Fruit fly (Drosophila melanogaster) whole organism, embryonic: ENCODE data around the gene CG14668.

ENCODE experiments used
- Ada2b ChIP-seq: fragments of 200-800 bp; sonication (Bioruptor generic); IDR thresholded peaks from 2 replicates; pipeline ENCODE4 v1.3.6; 2022; ENCODE audit warnings: missing biosample characterization, missing genetic modification characterization
- Aef1 ChIP-seq: fragments of 200-800 bp; sonication (Bioruptor generic); IDR thresholded peaks from 3 replicates; pipeline ENCODE4 v1.3.6; 2022; ENCODE audit warnings: missing biosample characterization, missing genetic modification characterization
- B-H2 ChIP-seq: fragments of 200-800 bp; sonication (Bioruptor generic); optimal IDR thresholded peaks from 2 replicates; lab custom pipeline; 2018; ENCODE audit warnings: missing biosample characterization, mild to moderate bottlenecking, missing genetic modification characterization
- CG10959 ChIP-seq: fragments of 200-800 bp; sonication (Bioruptor generic); IDR thresholded peaks from 2 replicates; pipeline ENCODE4 v1.3.6; 2022; ENCODE audit warnings: missing biosample characterization, missing genetic modification characterization
- CG12659 ChIP-seq: fragments of 200-800 bp; sonication (Bioruptor generic); optimal IDR thresholded peaks from 3 replicates; lab custom pipeline; 2017; ENCODE audit warnings: mild to moderate bottlenecking, missing biosample characterization, missing genetic modification reagents, missing genetic modification characterization
- CG12942 ChIP-seq: fragments of 200-800 bp; sonication (Bioruptor generic); optimal IDR thresholded peaks from 3 replicates; lab custom pipeline; 2016; ENCODE audit warnings: missing biosample characterization, missing genetic modification characterization
- CG13424 ChIP-seq: fragments of 200-800 bp; sonication (Bioruptor generic); optimal IDR thresholded peaks from 2 replicates; lab custom pipeline; 2019; ENCODE audit warnings: missing biosample characterization, mild to moderate bottlenecking, missing genetic modification characterization, moderate library complexity
- CG1603 ChIP-seq: fragments of 200-800 bp; sonication (Bioruptor generic); optimal IDR thresholded peaks from 2 replicates; lab custom pipeline; 2019; ENCODE audit warnings: missing biosample characterization, mild to moderate bottlenecking, missing genetic modification characterization, moderate library complexity
- CG17328 ChIP-seq: fragments of 200-800 bp; sonication (Bioruptor generic); IDR thresholded peaks from 2 replicates; pipeline ENCODE4 v1.3.6; 2022; ENCODE audit warnings: missing biosample characterization, missing genetic modification characterization
- CG17361 ChIP-seq: fragments of 200-800 bp; sonication (Bioruptor generic); IDR thresholded peaks from 3 replicates; pipeline ENCODE4 v1.3.6; 2022; ENCODE audit warnings: missing biosample characterization, missing genetic modification characterization
- CG3407 ChIP-seq: fragments of 200-800 bp; sonication (Bioruptor generic); optimal IDR thresholded peaks from 2 replicates; lab custom pipeline; 2018; ENCODE audit warnings: missing biosample characterization, mild to moderate bottlenecking, missing genetic modification characterization
- CG34376 ChIP-seq: fragments of 200-800 bp; sonication (Bioruptor generic); optimal IDR thresholded peaks from 2 replicates; lab custom pipeline; 2018; ENCODE audit warnings: missing biosample characterization, mild to moderate bottlenecking, missing genetic modification characterization
- CG3726 ChIP-seq: fragments of 200-800 bp; sonication (Bioruptor generic); IDR thresholded peaks from 3 replicates; pipeline ENCODE4, ENCODE4 v1.3.6; 2022; ENCODE audit warnings: missing biosample characterization, missing genetic modification characterization
- CG7786 ChIP-seq: fragments of 200-800 bp; sonication (Bioruptor generic); optimal IDR thresholded peaks from 2 replicates; lab custom pipeline; 2016; ENCODE audit warnings: missing biosample characterization, missing genetic modification characterization
- CG8765 ChIP-seq: fragments of 200-800 bp; sonication (Bioruptor generic); IDR thresholded peaks from 2 replicates; pipeline ENCODE4 v1.3.6; 2022; ENCODE audit warnings: missing biosample characterization, missing genetic modification characterization
- CG9817 ChIP-seq: fragments of 200-800 bp; sonication (Bioruptor generic); optimal IDR thresholded peaks from 2 replicates; lab custom pipeline; 2018; ENCODE audit warnings: missing biosample characterization, mild to moderate bottlenecking, missing genetic modification characterization, moderate library complexity
- CHES-1-like ChIP-seq: fragments of 200-800 bp; sonication (Bioruptor generic); optimal IDR thresholded peaks from 2 replicates; lab custom pipeline; 2016; ENCODE audit warnings: missing biosample characterization, missing genetic modification characterization
- D19B ChIP-seq: fragments of 200-800 bp; sonication (Bioruptor generic); optimal IDR thresholded peaks from 2 replicates; lab custom pipeline; 2017; ENCODE audit warnings: missing biosample characterization, mild to moderate bottlenecking, missing genetic modification characterization
- H15 ChIP-seq: fragments of 200-800 bp; sonication (Bioruptor generic); IDR thresholded peaks from 3 replicates; pipeline ENCODE4 v1.3.6; 2022; ENCODE audit warnings: missing biosample characterization, missing genetic modification characterization
- H2.0 ChIP-seq: fragments of 200-800 bp; sonication (Bioruptor generic); IDR thresholded peaks from 2 replicates; pipeline ENCODE4 v1.3.6; 2022; ENCODE audit warnings: missing biosample characterization, missing genetic modification characterization
- Hr78 ChIP-seq, 2 experiments: fragments of 200-800 bp in 1 of 2; fragments of >200 bp in 1 of 2; sonication (Bioruptor generic) in 1 of 2; optimal IDR thresholded peaks; 2 replicates each; lab custom pipeline; 2017 to 2019; ENCODE audit warnings: missing biosample characterization in 2 of 2, missing genetic modification characterization in 2 of 2, mild to moderate bottlenecking in 1 of 2, moderate library complexity in 1 of 2
- Mrtf ChIP-seq: fragments of 200-800 bp; sonication (Bioruptor generic); IDR thresholded peaks from 3 replicates; pipeline ENCODE4 v1.3.6; 2022; ENCODE audit warnings: missing biosample characterization, missing genetic modification characterization
- NC2α ChIP-seq: fragments of 200-800 bp; sonication (Bioruptor generic); optimal IDR thresholded peaks from 2 replicates; lab custom pipeline; 2016; ENCODE audit warnings: missing biosample characterization, missing genetic modification characterization
- NC2β ChIP-seq: fragments of 200-800 bp; sonication (Bioruptor generic); optimal IDR thresholded peaks from 2 replicates; lab custom pipeline; 2016; ENCODE audit warnings: missing biosample characterization, missing genetic modification characterization
- Nf-YA ChIP-seq: fragments of 200-800 bp; sonication (Bioruptor generic); IDR thresholded peaks from 2 replicates; pipeline ENCODE4 v1.3.6; 2022; ENCODE audit warnings: missing biosample characterization, missing genetic modification characterization
- Nf-YB ChIP-seq: fragments of 200-800 bp; sonication (Bioruptor generic); optimal IDR thresholded peaks from 3 replicates; lab custom pipeline; 2019; ENCODE audit warnings: missing biosample characterization, mild to moderate bottlenecking, missing genetic modification characterization, moderate library complexity
- Oli ChIP-seq: fragments of 200-800 bp; sonication (Bioruptor generic); optimal IDR thresholded peaks from 2 replicates; lab custom pipeline; 2018; ENCODE audit warnings: missing biosample characterization, mild to moderate bottlenecking, missing genetic modification characterization, moderate library complexity
- Pdp1 ChIP-seq, 2 experiments: fragments of 200-800 bp; sonication (Bioruptor generic); optimal IDR thresholded peaks; 3 replicates each; lab custom pipeline; 2016; ENCODE audit warnings: missing biosample characterization in 2 of 2, missing genetic modification characterization in 2 of 2, mild to moderate bottlenecking in 1 of 2, moderate library complexity in 1 of 2
- Sox102F ChIP-seq: fragments of 200-800 bp; sonication (Bioruptor generic); optimal IDR thresholded peaks from 2 replicates; lab custom pipeline; 2018; ENCODE audit warnings: missing biosample characterization, mild to moderate bottlenecking, missing genetic modification characterization, moderate library complexity
- Spps ChIP-seq: fragments of 200-800 bp; sonication (Bioruptor generic); optimal IDR thresholded peaks from 2 replicates; lab custom pipeline; 2018; ENCODE audit warnings: missing biosample characterization, mild to moderate bottlenecking, missing genetic modification characterization
- TFAM ChIP-seq: fragments of 200-800 bp; sonication (Bioruptor generic); optimal IDR thresholded peaks from 2 replicates; lab custom pipeline; 2017; ENCODE audit warnings: missing biosample characterization, missing genetic modification characterization, inconsistent platforms
- Tbp ChIP-seq: fragments of >200 bp; optimal IDR thresholded peaks from 2 replicates; lab custom pipeline; 2018; ENCODE audit warnings: missing biosample characterization, missing genetic modification characterization
- bigmax ChIP-seq: fragments of 200-800 bp; sonication (Bioruptor generic); optimal IDR thresholded peaks from 2 replicates; lab custom pipeline; 2018; ENCODE audit warnings: missing biosample characterization, mild to moderate bottlenecking, missing genetic modification characterization
- cg ChIP-seq: fragments of 200-800 bp; sonication (Bioruptor generic); optimal IDR thresholded peaks from 3 replicates; lab custom pipeline; 2019; ENCODE audit warnings: missing biosample characterization, mild to moderate bottlenecking, missing genetic modification characterization, moderate library complexity
- croc ChIP-seq: fragments of 200-800 bp; sonication (Bioruptor generic); conservative IDR thresholded peaks from 3 replicates; pipeline ENCODE4 v1.3.6; 2022; ENCODE audit warnings: missing biosample characterization, missing genetic modification characterization
- da ChIP-seq: fragments of 200-800 bp; sonication (Bioruptor generic); optimal IDR thresholded peaks from 2 replicates; lab custom pipeline; 2016; ENCODE audit warnings: missing biosample characterization, missing genetic modification characterization
- dysf ChIP-seq: fragments of 200-800 bp; sonication (Bioruptor generic); IDR thresholded peaks from 3 replicates; pipeline ENCODE4 v1.3.6; 2022; ENCODE audit warnings: missing biosample characterization, missing genetic modification characterization
- ewg ChIP-seq: fragments of 200-800 bp; sonication (Bioruptor generic); optimal IDR thresholded peaks from 3 replicates; lab custom pipeline; 2017; ENCODE audit warnings: mild to moderate bottlenecking, missing biosample characterization, missing genetic modification reagents, missing genetic modification characterization
- fd96Cb ChIP-seq: fragments of 200-800 bp; sonication (Bioruptor generic); optimal IDR thresholded peaks from 2 replicates; lab custom pipeline; 2018; ENCODE audit warnings: missing biosample characterization, mild to moderate bottlenecking, missing genetic modification characterization, moderate library complexity
- insv ChIP-seq, 2 experiments: fragments of 200-800 bp; sonication (Bioruptor generic); optimal IDR thresholded peaks; 3 replicates each; lab custom pipeline; 2016 to 2018; ENCODE audit warnings: missing biosample characterization in 2 of 2, missing genetic modification characterization in 2 of 2
- lilli ChIP-seq: fragments of 200-800 bp; sonication (Bioruptor generic); optimal IDR thresholded peaks from 3 replicates; lab custom pipeline; 2016; ENCODE audit warnings: missing biosample characterization, missing genetic modification characterization
- pum ChIP-seq: fragments of 200-800 bp; sonication (Bioruptor generic); optimal IDR thresholded peaks from 2 replicates; lab custom pipeline; 2016; ENCODE audit warnings: missing biosample characterization, missing genetic modification characterization
- repo ChIP-seq: fragments of 200-800 bp; sonication (Bioruptor generic); optimal IDR thresholded peaks from 2 replicates; lab custom pipeline; 2016; ENCODE audit warnings: missing biosample characterization, missing genetic modification characterization
- schlank ChIP-seq: fragments of 200-800 bp; sonication (Bioruptor generic); optimal IDR thresholded peaks from 2 replicates; lab custom pipeline; 2018; ENCODE audit warnings: missing biosample characterization, mild to moderate bottlenecking, missing genetic modification characterization
- shn ChIP-seq: fragments of 200-800 bp; sonication (Bioruptor generic); optimal IDR thresholded peaks from 3 replicates; lab custom pipeline; 2016; ENCODE audit warnings: missing biosample characterization, missing genetic modification characterization
- sisA ChIP-seq: fragments of 200-800 bp; sonication (Bioruptor generic); IDR thresholded peaks from 2 replicates; pipeline ENCODE4 v1.3.6; 2022; ENCODE audit warnings: missing biosample characterization, missing genetic modification characterization
- stwl ChIP-seq: fragments of 200-800 bp; sonication (Bioruptor generic); optimal IDR thresholded peaks from 3 replicates; lab custom pipeline; 2018; ENCODE audit warnings: missing biosample characterization, mild to moderate bottlenecking, missing genetic modification characterization, moderate library complexity
- trh ChIP-seq: fragments of 200-800 bp; sonication (Bioruptor generic); optimal IDR thresholded peaks from 2 replicates; lab custom pipeline; 2016; ENCODE audit warnings: missing biosample characterization, missing genetic modification characterization
- usp ChIP-seq: fragments of >200 bp; optimal IDR thresholded peaks from 2 replicates; lab custom pipeline; 2017; ENCODE audit warnings: missing biosample characterization, missing genetic modification characterization
- vfl ChIP-seq: fragments of 200-800 bp; sonication (Bioruptor generic); optimal IDR thresholded peaks from 2 replicates; lab custom pipeline; 2016; ENCODE audit warnings: missing biosample characterization, missing genetic modification characterization
- wdn ChIP-seq: fragments of 200-800 bp; sonication (Bioruptor generic); IDR thresholded peaks from 2 replicates; pipeline ENCODE4 v1.3.6; 2022; ENCODE audit warnings: missing biosample characterization, missing genetic modification characterization

The CG14668 gene

dm6 chr3R:5371563-5371962, 15.9 kb downstream of the CG14668 start, which contains the start of gene Polr2F (continued):
- TF ChIP-seq CG12942 (GFP tag; lab: Kevin White, UChicago) (peak; percentile 88), Tbp (GFP tag; lab: Kevin White, UChicago) (no peak), wdn (no peak), CG17361 (GFP tag; lab: Robert Waterston, UW) (peak; percentile 62), dysf (GFP tag; lab: Robert Waterston, UW) (peak; percentile 73), croc (peak; percentile 44; the same call in 2 of the 3 replicates), NC2α (peak; percentile 64), da (GFP tag; lab: Kevin White, UChicago) (peak; percentile 76), B-H2 (GFP tag; lab: Kevin White, UChicago) (peak; percentile 93), cg (GFP tag; lab: Kevin White, UChicago) (no peak), lilli (GFP tag; lab: Kevin White, UChicago) (peak; percentile 95), ewg (peak; percentile 100), TFAM (GFP tag; lab: Kevin White, UChicago) (no peak), D19B (GFP tag; lab: Kevin White, UChicago) (peak; percentile 49), CHES-1-like (GFP tag; lab: Kevin White, UChicago) (peak; percentile 96), Ada2b (GFP tag; lab: Robert Waterston, UW) (peak; percentile 42; the same call in 1 of the 2 replicates), CG12659 (GFP tag; lab: Kevin White, UChicago) (peak; percentile 92), Pdp1 (GFP tag; optimal IDR thresholded peaks at IDR 0.05; lab: Kevin White, UChicago) (peak; percentile 76 to 89), CG8765 (GFP tag; lab: Robert Waterston, UW) (0 out of 2 replicates have a peak, but pooled peaks have one; percentile 19), CG10959 (GFP tag; lab: Robert Waterston, UW) (peak; percentile 38; the same call in 1 of the 2 replicates), Aef1 (GFP tag; lab: Robert Waterston, UW) (peak; percentile 61), fd96Cb (peak; percentile 44), Nf-YB (GFP tag; lab: Kevin White, UChicago) (no peak), schlank (peak; percentile 64), Spps (tag; lab: Kevin White, UChicago) (no peak), CG3407 (GFP tag; lab: Kevin White, UChicago) (peak; percentile 50), CG34376 (GFP tag; lab: Kevin White, UChicago) (peak; percentile 81), CG1603 (peak; percentile 90), shn (GFP tag; lab: Kevin White, UChicago) (peak; percentile 95), insv (GFP tag; optimal IDR thresholded peaks at IDR 0.05; lab: Kevin White, UChicago) (peak in 1 of 2 experiments; percentile 70), usp (GFP tag; lab: Kevin White, UChicago) (no peak), Oli (tag; lab: Kevin White, UChicago) (peak; percentile 29), Hr78 (GFP tag; optimal IDR thresholded peaks at IDR 0.05; lab: Kevin White, UChicago) (no peak), H2.0 (GFP tag; lab: Robert Waterston, UW) (peak; percentile 80), CG9817 (tag; lab: Kevin White, UChicago) (peak; percentile 88), H15 (GFP tag; lab: Robert Waterston, UW) (peak; percentile 84), Nf-YA (no peak), stwl (tag; lab: Kevin White, UChicago) (peak; percentile 94), sisA (GFP tag; lab: Robert Waterston, UW) (peak; percentile 87), bigmax (GFP tag; lab: Kevin White, UChicago) (peak; percentile 68), CG13424 (tag; lab: Kevin White, UChicago) (peak; percentile 73), CG7786 (peak; percentile 93), repo (GFP tag; lab: Kevin White, UChicago) (peak; percentile 87), Sox102F (GFP tag; lab: Kevin White, UChicago) (no peak), CG3726 (GFP tag; lab: Robert Waterston, UW) (peak; percentile 17; the same call in 1 of the 3 replicates), pum (GFP tag; lab: Kevin White, UChicago) (peak; percentile 90), Mrtf (GFP tag; lab: Robert Waterston, UW) (peak; percentile 54; the same call in 2 of the 3 replicates), NC2β (GFP tag; lab: Kevin White, UChicago) (peak; percentile 89), trh (peak; percentile 56), CG17328 (peak; percentile 53), vfl (GFP tag; lab: Kevin White, UChicago) (peak; percentile 91)
